Fruit fly (Drosophila melanogaster) whole organism, pupa: ENCODE data around the gene Axud1.

ENCODE experiments used
- CG10348 ChIP-seq: fragments of 200-800 bp; sonication (Bioruptor generic); IDR thresholded peaks from 2 replicates; pipeline ENCODE4 v1.3.6; 2022; ENCODE audit warnings: missing biosample characterization, missing genetic modification characterization
- CG12605 ChIP-seq: fragments of 200-800 bp; sonication (Bioruptor generic); IDR thresholded peaks from 2 replicates; pipeline ENCODE4 v1.3.6; 2022; ENCODE audit warnings: missing biosample characterization, missing genetic modification characterization
- CG13204 ChIP-seq: fragments of 200-800 bp; sonication (Bioruptor generic); optimal IDR thresholded peaks from 2 replicates; lab custom pipeline; 2018; ENCODE audit warnings: missing biosample characterization, mild to moderate bottlenecking, missing genetic modification characterization, moderate library complexity
- CG14655 ChIP-seq: fragments of 200-800 bp; sonication (Bioruptor generic); optimal IDR thresholded peaks from 3 replicates; lab custom pipeline; 2017; ENCODE audit warnings: mild to moderate bottlenecking, missing biosample characterization, missing genetic modification reagents, missing genetic modification characterization
- CG15710 ChIP-seq: fragments of 200-800 bp; sonication (Bioruptor generic); optimal IDR thresholded peaks from 2 replicates; lab custom pipeline; 2018; ENCODE audit warnings: missing biosample characterization, mild to moderate bottlenecking, missing genetic modification characterization, moderate library complexity
- CG17806 ChIP-seq: fragments of 200-800 bp; sonication (Bioruptor generic); optimal IDR thresholded peaks from 2 replicates; lab custom pipeline; 2018; ENCODE audit warnings: missing biosample characterization, mild to moderate bottlenecking, missing genetic modification characterization, moderate library complexity
- CG32121 ChIP-seq: fragments of 200-800 bp; sonication (Bioruptor generic); IDR thresholded peaks from 2 replicates; pipeline ENCODE4 v1.3.6; 2022; ENCODE audit warnings: missing biosample characterization, missing genetic modification characterization
- CG34367 ChIP-seq: fragments of 200-800 bp; sonication (Bioruptor generic); optimal IDR thresholded peaks from 2 replicates; lab custom pipeline; 2018; ENCODE audit warnings: missing biosample characterization, mild to moderate bottlenecking, missing genetic modification characterization
- CG4496 ChIP-seq: fragments of 200-800 bp; sonication (Bioruptor generic); IDR thresholded peaks from 3 replicates; pipeline ENCODE4 v1.3.6; 2022; ENCODE audit warnings: missing biosample characterization, missing genetic modification characterization
- CG8159 ChIP-seq: fragments of 200-800 bp; sonication (Bioruptor generic); optimal IDR thresholded peaks from 3 replicates; lab custom pipeline; 2018; ENCODE audit warnings: missing biosample characterization, mild to moderate bottlenecking, missing genetic modification characterization, moderate library complexity
- CG8301 ChIP-seq: fragments of 200-800 bp; sonication (Bioruptor generic); optimal IDR thresholded peaks from 2 replicates; lab custom pipeline; 2018; ENCODE audit warnings: missing biosample characterization, mild to moderate bottlenecking, missing genetic modification characterization
- CG9948 ChIP-seq: fragments of 200-800 bp; sonication (Bioruptor generic); optimal IDR thresholded peaks from 2 replicates; lab custom pipeline; 2018; ENCODE audit warnings: missing biosample characterization, mild to moderate bottlenecking, missing genetic modification characterization, moderate library complexity
- D1 ChIP-seq: fragments of 200-800 bp; sonication (Bioruptor generic); optimal IDR thresholded peaks from 2 replicates; lab custom pipeline; 2018; ENCODE audit warnings: missing biosample characterization, mild to moderate bottlenecking, missing genetic modification characterization, moderate library complexity
- EcR ChIP-seq: fragments of 200-800 bp; sonication (Bioruptor generic); optimal IDR thresholded peaks from 3 replicates; lab custom pipeline; 2019; ENCODE audit warnings: missing biosample characterization, missing genetic modification characterization, mild to moderate bottlenecking, moderate library complexity, missing genetic modification reagents
- Ets98B ChIP-seq: fragments of 200-800 bp; sonication (Bioruptor generic); IDR thresholded peaks from 2 replicates; pipeline ENCODE4 v1.3.6; 2022; ENCODE audit warnings: missing biosample characterization, missing genetic modification characterization
- Pif1A ChIP-seq: fragments of 200-800 bp; sonication (Bioruptor generic); optimal IDR thresholded peaks from 3 replicates; lab custom pipeline; 2016; ENCODE audit warnings: missing biosample characterization, missing genetic modification characterization
- Pif1B ChIP-seq: fragments of 200-800 bp; sonication (Bioruptor generic); optimal IDR thresholded peaks from 3 replicates; lab custom pipeline; 2016; ENCODE audit warnings: missing biosample characterization, missing genetic modification characterization
- Snoo ChIP-seq: fragments of 200-800 bp; sonication (Bioruptor generic); optimal IDR thresholded peaks from 3 replicates; lab custom pipeline; 2017; ENCODE audit warnings: missing biosample characterization, mild to moderate bottlenecking, missing genetic modification characterization, inconsistent platforms
- fd96Ca ChIP-seq: fragments of 200-800 bp; sonication (Bioruptor generic); IDR thresholded peaks from 3 replicates; pipeline ENCODE4 v1.3.6; 2022; ENCODE audit warnings: missing biosample characterization, missing genetic modification characterization
- gl ChIP-seq: fragments of 200-800 bp; sonication (Bioruptor generic); optimal IDR thresholded peaks from 2 replicates; lab custom pipeline; 2018; ENCODE audit warnings: missing biosample characterization, mild to moderate bottlenecking, missing genetic modification characterization
- rn ChIP-seq: fragments of 200-800 bp; sonication (Bioruptor generic); IDR thresholded peaks from 2 replicates; pipeline ENCODE4 v1.3.6; 2022; ENCODE audit warnings: missing biosample characterization, missing genetic modification characterization

The Axud1 gene

dm6 chr2L:2399897-2400296 is 34.8 kb downstream of the Axud1 start, which contains the start of gene VGlut:
Gene VGlut (plus strand): TSS chr2L:2400295.
- TF ChIP-seq CG8159 = no peak
- no peak for TF ChIP-seq fd96Ca (GFP tag; lab: Robert Waterston, UW)
- TF ChIP-seq D1 (tag; lab: Kevin White, UChicago) = no peak
- TF ChIP-seq Pif1A (GFP tag; lab: Kevin White, UChicago) = no peak
- TF ChIP-seq CG8301 (tag; lab: Kevin White, UChicago) = no peak
- no peak for TF ChIP-seq CG9948 (tag; lab: Kevin White, UChicago)
- TF ChIP-seq CG13204 (GFP tag; lab: Kevin White, UChicago) = no peak
- TF ChIP-seq Snoo (tag; lab: Kevin White, UChicago) = no peak
- no peak for TF ChIP-seq CG12605 (GFP tag; lab: Robert Waterston, UW)
- TF ChIP-seq Pif1B (GFP tag; lab: Kevin White, UChicago) = no peak
- no peak for TF ChIP-seq Ets98B (GFP tag; lab: Robert Waterston, UW)
- no peak for TF ChIP-seq CG10348 (GFP tag; lab: Robert Waterston, UW)
- no peak for TF ChIP-seq CG15710 (tag; lab: Kevin White, UChicago)
- TF ChIP-seq CG4496 (GFP tag; lab: Robert Waterston, UW) = no peak
- TF ChIP-seq gl (tag; lab: Kevin White, UChicago) = no peak
- no peak for TF ChIP-seq EcR (GFP tag; lab: Kevin White, UChicago)
- TF ChIP-seq CG17806 (tag; lab: Kevin White, UChicago) = no peak
- no peak for TF ChIP-seq CG34367 (tag; lab: Kevin White, UChicago)
- no peak for TF ChIP-seq rn (GFP tag; lab: Robert Waterston, UW)

- TF ChIP-seq CG13204 (GFP tag; lab: Kevin White, UChicago) (no peak), CG4496 (GFP tag; lab: Robert Waterston, UW) (no peak)
Observed at dm6 chr2L:2402194-2402593, 37.0 kb downstream of the Axud1 start.

dm6 chr2L:2404631-2405030 is 39.5 kb downstream of the Axud1 start:
- TF ChIP-seq CG34367 (tag; lab: Kevin White, UChicago) (no peak), CG8301 (tag; lab: Kevin White, UChicago) (no peak), CG9948 (tag; lab: Kevin White, UChicago) (no peak), CG17806 (tag; lab: Kevin White, UChicago) (no peak), CG12605 (GFP tag; lab: Robert Waterston, UW) (no peak), gl (tag; lab: Kevin White, UChicago) (no peak), D1 (tag; lab: Kevin White, UChicago) (no peak), Pif1A (GFP tag; lab: Kevin White, UChicago) (no peak), CG10348 (GFP tag; lab: Robert Waterston, UW) (no peak), CG15710 (tag; lab: Kevin White, UChicago) (no peak), rn (GFP tag; lab: Robert Waterston, UW) (no peak), CG8159 (no peak), EcR (GFP tag; lab: Kevin White, UChicago) (no peak), CG4496 (GFP tag; lab: Robert Waterston, UW) (no peak), CG32121 (GFP tag; lab: Robert Waterston, UW) (no peak), Pif1B (GFP tag; lab: Kevin White, UChicago) (no peak), Snoo (tag; lab: Kevin White, UChicago) (no peak)
- TF ChIP-seq, all 21 proteins: peak for 0

dm6 chr2L:2413093-2413492 is 47.9 kb downstream of the Axud1 start:
- no peak for TF ChIP-seq CG9948 (tag; lab: Kevin White, UChicago)
- TF ChIP-seq Snoo (tag; lab: Kevin White, UChicago) = no peak
- no peak for TF ChIP-seq CG15710 (tag; lab: Kevin White, UChicago)
- TF ChIP-seq fd96Ca (GFP tag; lab: Robert Waterston, UW) = peak; percentile 80; the same call in 2 of the 3 replicates
- TF ChIP-seq rn (GFP tag; lab: Robert Waterston, UW) = peak; percentile 69
- TF ChIP-seq CG10348 (GFP tag; lab: Robert Waterston, UW) = no peak
- TF ChIP-seq CG8159 = no peak
- TF ChIP-seq CG4496 (GFP tag; lab: Robert Waterston, UW) = peak; percentile 79
- no peak for TF ChIP-seq EcR (GFP tag; lab: Kevin White, UChicago)
- no peak for TF ChIP-seq CG17806 (tag; lab: Kevin White, UChicago)
- peak; percentile 40; the same call in 1 of the 2 replicates for TF ChIP-seq CG12605 (GFP tag; lab: Robert Waterston, UW)
- TF ChIP-seq gl (tag; lab: Kevin White, UChicago) = no peak
- TF ChIP-seq CG34367 (tag; lab: Kevin White, UChicago) = no peak
- TF ChIP-seq Pif1B (GFP tag; lab: Kevin White, UChicago) = no peak
- TF ChIP-seq D1 (tag; lab: Kevin White, UChicago) = no peak
- peak; percentile 17 for TF ChIP-seq Pif1A (GFP tag; lab: Kevin White, UChicago)
- TF ChIP-seq CG14655 (GFP tag; lab: Kevin White, UChicago) = peak; percentile 53
- TF ChIP-seq CG8301 (tag; lab: Kevin White, UChicago) = no peak
- peak; percentile 83 for TF ChIP-seq CG32121 (GFP tag; lab: Robert Waterston, UW)
- TF ChIP-seq Ets98B (GFP tag; lab: Robert Waterston, UW) = peak; percentile 68
- TF ChIP-seq CG13204 (GFP tag; lab: Kevin White, UChicago) = no peak

dm6 chr2L:2415109-2415508 is 50.0 kb downstream of the Axud1 start, which contains the start of gene CG18641:
Gene CG18641 (minus strand): TSS chr2L:2415322.
- TF ChIP-seq CG8159 (no peak), CG13204 (GFP tag; lab: Kevin White, UChicago) (no peak), CG14655 (GFP tag; lab: Kevin White, UChicago) (no peak), CG34367 (tag; lab: Kevin White, UChicago) (no peak), CG4496 (GFP tag; lab: Robert Waterston, UW) (no peak), Ets98B (GFP tag; lab: Robert Waterston, UW) (no peak; the same call in 1 of the 2 replicates), fd96Ca (GFP tag; lab: Robert Waterston, UW) (no peak), CG17806 (tag; lab: Kevin White, UChicago) (no peak), Pif1B (GFP tag; lab: Kevin White, UChicago) (no peak), gl (tag; lab: Kevin White, UChicago) (no peak), CG32121 (GFP tag; lab: Robert Waterston, UW) (no peak; the same call in 1 of the 2 replicates), CG10348 (GFP tag; lab: Robert Waterston, UW) (no peak), rn (GFP tag; lab: Robert Waterston, UW) (no peak), EcR (GFP tag; lab: Kevin White, UChicago) (no peak), Pif1A (GFP tag; lab: Kevin White, UChicago) (no peak), CG12605 (GFP tag; lab: Robert Waterston, UW) (no peak), D1 (tag; lab: Kevin White, UChicago) (no peak)
